Worm (Caenorhabditis elegans) whole organism, L1 larva: ENCODE data around the gene epg-5.

Source experiments
- aly-2 ChIP-seq: fragments of 150-350 bp; optimal IDR thresholded peaks from 2 replicates; lab custom pipeline; 2014; ENCODE audit warnings: missing biosample characterization, missing genetic modification characterization
- ceh-88 ChIP-seq: fragments of 200-800 bp; sonication (Bioruptor generic); IDR thresholded peaks from 2 replicates; pipeline ENCODE4 v1.3.6; 2022; ENCODE audit warnings: missing genetic modification characterization, missing compliant biosample characterization
- jun-1 ChIP-seq: fragments of 150-350 bp; optimal IDR thresholded peaks from 2 replicates; lab custom pipeline; 2014; ENCODE audit warnings: missing biosample characterization, missing genetic modification reagents, missing genetic modification characterization

ce11 chrII:6609315-6609842 lies at the start of gene epg-5:
- no peak for TF ChIP-seq ceh-88 (GFP tag; lab: Robert Waterston, UW)
- TF ChIP-seq aly-2 = no peak
- no peak for TF ChIP-seq jun-1
